Fruit fly (Drosophila melanogaster) whole organism, adult: ENCODE results near the gene CG11755.

ENCODE experiments used
- CG12768 ChIP-seq: fragments of 200-800 bp; sonication (Bioruptor generic); optimal IDR thresholded peaks from 2 replicates; lab custom pipeline; 2017; ENCODE audit warnings: missing biosample characterization, missing genetic modification characterization, mild to moderate bottlenecking, moderate library complexity, missing genetic modification reagents
- CG1620 ChIP-seq: fragments of 200-800 bp; sonication (Bioruptor generic); optimal IDR thresholded peaks from 2 replicates; lab custom pipeline; 2016; ENCODE audit warnings: missing biosample characterization, missing genetic modification characterization
- CG33017 ChIP-seq: fragments of 200-800 bp; sonication (Bioruptor generic); optimal IDR thresholded peaks from 2 replicates; lab custom pipeline; 2018; ENCODE audit warnings: missing biosample characterization, mild to moderate bottlenecking, missing genetic modification characterization, moderate library complexity
- cnc ChIP-seq, 2 experiments: fragments of >200 bp; optimal IDR thresholded peaks; 2 replicates each; lab custom pipeline; 2017
- kay ChIP-seq: fragments of 200-800 bp; sonication (Bioruptor generic); peaks from one replicate; lab custom pipeline; 2016; ENCODE audit warnings: missing biosample characterization, missing genetic modification characterization, borderline replicate concordance
- tj ChIP-seq: fragments of 200-800 bp; sonication (Bioruptor generic); optimal IDR thresholded peaks from 3 replicates; lab custom pipeline; 2017; ENCODE audit warnings: missing biosample characterization, mild to moderate bottlenecking, missing genetic modification characterization, moderate library complexity
- toe ChIP-seq: fragments of 200-800 bp; sonication (Bioruptor generic); optimal IDR thresholded peaks from 2 replicates; lab custom pipeline; 2016; ENCODE audit warnings: missing biosample characterization, missing genetic modification characterization

DNA sequence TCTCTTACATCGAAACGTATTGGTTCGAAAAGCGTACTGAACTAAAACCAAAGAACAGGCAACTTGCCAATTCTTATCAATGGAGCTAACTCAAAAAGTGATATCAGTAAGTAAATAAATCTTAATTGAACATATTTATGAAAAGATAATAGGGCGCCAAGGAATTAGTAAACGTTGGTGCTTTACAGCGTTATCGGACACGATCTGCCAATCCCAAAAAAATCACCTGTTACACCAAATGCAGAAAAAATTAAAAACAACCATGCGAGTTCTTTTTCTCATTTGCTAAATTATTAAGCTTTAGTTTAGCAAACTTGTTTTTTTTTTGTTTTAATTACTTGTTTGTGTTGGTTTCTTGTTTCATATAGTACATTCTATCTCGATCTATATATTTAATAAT lies 22.0 kb upstream of the CG11755 start, which contains the start of gene CG42489:
- TF ChIP-seq tj (no peak), CG12768 (GFP tag; lab: Kevin White, UChicago) (no peak), kay (GFP tag; lab: Kevin White, UChicago) (no peak), CG1620 (GFP tag; lab: Kevin White, UChicago) (no peak), toe (GFP tag; lab: Kevin White, UChicago) (no peak), CG33017 (tag; lab: Kevin White, UChicago) (no peak), cnc (optimal IDR thresholded peaks at IDR 0.05; lab: Kevin White, UChicago) (no peak)
